Fruit fly (Drosophila melanogaster): Measurements from ENCODE around the gene CG13284.

- TF ChIP-seq insv (optimal IDR thresholded peaks at IDR 0.05) (no peak), h (optimal IDR thresholded peaks at IDR 0.05) (no peak)
Observed at dm6 chr2L:16886459-16886858, 37.9 kb upstream of the CG13284 start.

All from Kc167 (cell line).